Worm (Caenorhabditis elegans) whole organism, mixed stage, embryonic: ENCODE measurements around the gene gmps-1.

Experiments used
- nhr-76 ChIP-seq: sonication (generic microtip); optimal IDR thresholded peaks from 2 replicates; lab custom pipeline; 2017; ENCODE audit warnings: missing biosample characterization, missing genetic modification characterization
- unc-39 ChIP-seq: fragments of 150-350 bp; optimal IDR thresholded peaks from 2 replicates; lab custom pipeline; 2014; ENCODE audit warnings: missing biosample characterization, missing genetic modification characterization
- zip-8 ChIP-seq: fragments of 150-350 bp; optimal IDR thresholded peaks from 2 replicates; lab custom pipeline; 2014; ENCODE audit warnings: missing biosample characterization, missing genetic modification characterization

- TF ChIP-seq zip-8: no peak
- no peak for TF ChIP-seq unc-39 (tag; lab: Kevin White, UChicago)
- no peak for TF ChIP-seq nhr-76 (tag; lab: Kevin White, UChicago)
Observed at ce11 chrII:10857077-10857476, 11.4 kb downstream of the gmps-1 start, which contains the start of gene M106.7.
